Fruit fly (Drosophila melanogaster) whole organism, embryonic: ENCODE results near the gene CG8097.

ENCODE experiments used
- ATbp ChIP-seq: fragments of 200-800 bp; sonication (Bioruptor generic); optimal IDR thresholded peaks from 2 replicates; lab custom pipeline; 2017; ENCODE audit warnings: missing biosample characterization, mild to moderate bottlenecking, missing genetic modification characterization, missing genetic modification reagents
- Adf1 ChIP-seq: fragments of 200-800 bp; sonication (Bioruptor generic); IDR thresholded peaks from 2 replicates; pipeline ENCODE4 v1.3.6; 2022; ENCODE audit warnings: missing biosample characterization, missing genetic modification characterization
- Bteb2 ChIP-seq: fragments of 200-800 bp; sonication (Bioruptor generic); optimal IDR thresholded peaks from 2 replicates; lab custom pipeline; 2016; ENCODE audit warnings: missing biosample characterization, missing genetic modification characterization
- CG10274 ChIP-seq: fragments of 200-800 bp; sonication (Bioruptor generic); optimal IDR thresholded peaks from 3 replicates; lab custom pipeline; 2017; ENCODE audit warnings: missing biosample characterization, mild to moderate bottlenecking, missing genetic modification characterization
- CG10462 ChIP-seq: fragments of 200-800 bp; sonication (Bioruptor generic); optimal IDR thresholded peaks from 2 replicates; lab custom pipeline; 2016; ENCODE audit warnings: missing biosample characterization, missing genetic modification characterization
- CG10959 ChIP-seq: fragments of 200-800 bp; sonication (Bioruptor generic); IDR thresholded peaks from 2 replicates; pipeline ENCODE4 v1.3.6; 2022; ENCODE audit warnings: missing biosample characterization, missing genetic modification characterization
- CG10979 ChIP-seq: fragments of 200-800 bp; sonication (Bioruptor generic); optimal IDR thresholded peaks from 2 replicates; lab custom pipeline; 2018; ENCODE audit warnings: missing biosample characterization, mild to moderate bottlenecking, missing genetic modification characterization, moderate library complexity
- CG15269 ChIP-seq: fragments of 200-800 bp; sonication (Bioruptor generic); optimal IDR thresholded peaks from 2 replicates; lab custom pipeline; 2018; ENCODE audit warnings: missing biosample characterization, mild to moderate bottlenecking, missing genetic modification characterization, moderate library complexity
- CG15696 ChIP-seq: fragments of 200-800 bp; sonication (Bioruptor generic); optimal IDR thresholded peaks from 2 replicates; lab custom pipeline; 2019; ENCODE audit warnings: missing biosample characterization, mild to moderate bottlenecking, missing genetic modification characterization, moderate library complexity
- CG1603 ChIP-seq: fragments of 200-800 bp; sonication (Bioruptor generic); optimal IDR thresholded peaks from 2 replicates; lab custom pipeline; 2019; ENCODE audit warnings: missing biosample characterization, mild to moderate bottlenecking, missing genetic modification characterization, moderate library complexity
- CG16779 ChIP-seq: fragments of 200-800 bp; sonication (Bioruptor generic); IDR thresholded peaks from 2 replicates; pipeline ENCODE4 v1.3.6; 2022; ENCODE audit warnings: missing biosample characterization, missing genetic modification characterization
- CG17829 ChIP-seq: fragments of 200-800 bp; optimal IDR thresholded peaks from 2 replicates; lab custom pipeline; 2019; ENCODE audit warnings: missing biosample characterization, mild to moderate bottlenecking, missing genetic modification characterization, moderate library complexity
- CG17912 ChIP-seq: fragments of 200-800 bp; sonication (Bioruptor generic); optimal IDR thresholded peaks from 2 replicates; lab custom pipeline; 2018; ENCODE audit warnings: missing biosample characterization, mild to moderate bottlenecking, missing genetic modification characterization
- CG3407 ChIP-seq: fragments of 200-800 bp; sonication (Bioruptor generic); optimal IDR thresholded peaks from 2 replicates; lab custom pipeline; 2018; ENCODE audit warnings: missing biosample characterization, mild to moderate bottlenecking, missing genetic modification characterization
- CG3838 ChIP-seq: fragments of 200-800 bp; sonication (Bioruptor generic); optimal IDR thresholded peaks from 3 replicates; lab custom pipeline; 2016; ENCODE audit warnings: missing biosample characterization, missing genetic modification characterization
- CG4617 ChIP-seq: fragments of 200-800 bp; sonication (Bioruptor generic); optimal IDR thresholded peaks from 3 replicates; lab custom pipeline; 2016; ENCODE audit warnings: missing biosample characterization, missing genetic modification characterization, borderline replicate concordance
- CG6683 ChIP-seq: fragments of 200-800 bp; sonication (Bioruptor generic); optimal IDR thresholded peaks from 2 replicates; lab custom pipeline; 2017; ENCODE audit warnings: missing biosample characterization, mild to moderate bottlenecking, missing genetic modification characterization, missing genetic modification reagents
- CG7786 ChIP-seq: fragments of 200-800 bp; sonication (Bioruptor generic); optimal IDR thresholded peaks from 2 replicates; lab custom pipeline; 2016; ENCODE audit warnings: missing biosample characterization, missing genetic modification characterization
- CG8281 ChIP-seq: fragments of 200-800 bp; sonication (Bioruptor generic); optimal IDR thresholded peaks from 2 replicates; lab custom pipeline; 2018; ENCODE audit warnings: missing biosample characterization, mild to moderate bottlenecking, missing genetic modification characterization, moderate library complexity
- Deaf1 ChIP-seq: fragments of 200-800 bp; optimal IDR thresholded peaks from 3 replicates; lab custom pipeline; 2019; ENCODE audit warnings: missing biosample characterization, mild to moderate bottlenecking, missing genetic modification characterization, moderate library complexity
- Dp ChIP-seq: fragments of 200-800 bp; sonication (Bioruptor generic); optimal IDR thresholded peaks from 2 replicates; lab custom pipeline; 2018; ENCODE audit warnings: missing biosample characterization, mild to moderate bottlenecking, missing genetic modification characterization, moderate library complexity
- Ets97D ChIP-seq: fragments of 200-800 bp; sonication (Bioruptor generic); optimal IDR thresholded peaks from 3 replicates; lab custom pipeline; 2016; ENCODE audit warnings: missing biosample characterization, missing genetic modification characterization
- Hr51 ChIP-seq, 2 experiments: fragments of 200-800 bp; sonication (Bioruptor generic); optimal IDR thresholded peaks; 2 replicates in 1 of 2; 3 replicates in 1 of 2; lab custom pipeline; 2016 to 2018; ENCODE audit warnings: missing biosample characterization in 2 of 2, missing genetic modification characterization in 2 of 2, mild to moderate bottlenecking in 1 of 2, moderate library complexity in 1 of 2
- NC2α ChIP-seq: fragments of 200-800 bp; sonication (Bioruptor generic); optimal IDR thresholded peaks from 2 replicates; lab custom pipeline; 2016; ENCODE audit warnings: missing biosample characterization, missing genetic modification characterization
- TFAM ChIP-seq: fragments of 200-800 bp; sonication (Bioruptor generic); optimal IDR thresholded peaks from 2 replicates; lab custom pipeline; 2017; ENCODE audit warnings: missing biosample characterization, missing genetic modification characterization, inconsistent platforms
- Trl ChIP-seq, 3 experiments: fragments of >200 bp in 2 of 3; fragments of 200-800 bp in 1 of 3; sonication (Bioruptor generic) in 1 of 3; optimal IDR thresholded peaks; 2 replicates in 1 of 3; 3 replicates in 2 of 3; lab custom pipeline; 2016 to 2017; ENCODE audit warnings: missing biosample characterization in 1 of 3, missing genetic modification characterization in 1 of 3
- Xrp1 ChIP-seq: fragments of 200-800 bp; sonication (Bioruptor generic); IDR thresholded peaks from 2 replicates; pipeline ENCODE4 v1.3.6; 2022; ENCODE audit warnings: missing biosample characterization, missing genetic modification characterization
- aop ChIP-seq: fragments of 200-800 bp; sonication (Bioruptor generic); IDR thresholded peaks from 2 replicates; pipeline ENCODE4 v1.3.6; 2022; ENCODE audit warnings: missing biosample characterization, missing genetic modification characterization
- ato ChIP-seq: fragments of 200-800 bp; sonication (Bioruptor generic); IDR thresholded peaks from 2 replicates; pipeline ENCODE4 v1.3.6; 2022; ENCODE audit warnings: missing biosample characterization, missing genetic modification characterization; ENCODE audit not compliant: partially characterized antibody
- az2 ChIP-seq: fragments of 200-800 bp; sonication (Bioruptor generic); optimal IDR thresholded peaks from 3 replicates; lab custom pipeline; 2016; ENCODE audit warnings: missing biosample characterization, missing genetic modification characterization
- crc ChIP-seq: fragments of 200-800 bp; sonication (Bioruptor generic); optimal IDR thresholded peaks from 2 replicates; lab custom pipeline; 2016; ENCODE audit warnings: missing biosample characterization, missing genetic modification characterization
- crp ChIP-seq, 2 experiments: fragments of 200-800 bp; sonication (Bioruptor generic); optimal IDR thresholded peaks; 2 replicates in 1 of 2; 3 replicates in 1 of 2; lab custom pipeline; 2017; ENCODE audit warnings: missing biosample characterization in 2 of 2, missing genetic modification characterization in 2 of 2, mild to moderate bottlenecking in 1 of 2, moderate library complexity in 1 of 2
- en ChIP-seq: fragments of 200-800 bp; sonication (Bioruptor generic); optimal IDR thresholded peaks from 2 replicates; lab custom pipeline; 2016; ENCODE audit warnings: missing biosample characterization, missing genetic modification characterization
- gcm ChIP-seq: fragments of 200-800 bp; sonication (Bioruptor generic); optimal IDR thresholded peaks from 2 replicates; lab custom pipeline; 2019; ENCODE audit warnings: missing biosample characterization, mild to moderate bottlenecking, missing genetic modification characterization, moderate library complexity
- grn ChIP-seq: fragments of 200-800 bp; sonication (Bioruptor generic); optimal IDR thresholded peaks from 3 replicates; lab custom pipeline; 2017; ENCODE audit warnings: missing biosample characterization, missing genetic modification characterization
- hkb ChIP-seq, 2 experiments: fragments of 200-800 bp in 1 of 2; fragments of >200 bp in 1 of 2; sonication (Bioruptor generic) in 1 of 2; IDR thresholded peaks in 1 of 2; optimal IDR thresholded peaks in 1 of 2; 2 replicates each; pipeline versions ENCODE4 v1.3.6 to Lab custom; 2017 to 2022; ENCODE audit warnings: missing biosample characterization in 1 of 2, missing genetic modification characterization in 1 of 2
- kah ChIP-seq: fragments of 200-800 bp; sonication (Bioruptor generic); optimal IDR thresholded peaks from 2 replicates; lab custom pipeline; 2018; ENCODE audit warnings: missing biosample characterization, mild to moderate bottlenecking, missing genetic modification characterization
- lilli ChIP-seq: fragments of 200-800 bp; sonication (Bioruptor generic); optimal IDR thresholded peaks from 3 replicates; lab custom pipeline; 2016; ENCODE audit warnings: missing biosample characterization, missing genetic modification characterization
- lov ChIP-seq, 2 experiments: fragments of 200-800 bp in 1 of 2; fragments of >200 bp in 1 of 2; sonication (Bioruptor generic) in 1 of 2; IDR thresholded peaks in 1 of 2; optimal IDR thresholded peaks in 1 of 2; 2 replicates in 1 of 2; 3 replicates in 1 of 2; pipeline versions ENCODE4 v1.3.6 to Lab custom; 2017 to 2022; ENCODE audit warnings: missing biosample characterization in 1 of 2, missing genetic modification characterization in 1 of 2
- nerfin-2 ChIP-seq: fragments of 200-800 bp; sonication (Bioruptor generic); IDR thresholded peaks from 2 replicates; pipeline ENCODE4 v1.3.6; 2022; ENCODE audit warnings: missing biosample characterization, missing genetic modification characterization; ENCODE audit not compliant: partially characterized antibody
- nmo ChIP-seq: fragments of 200-800 bp; sonication (Bioruptor generic); optimal IDR thresholded peaks from 2 replicates; lab custom pipeline; 2018; ENCODE audit warnings: missing biosample characterization, mild to moderate bottlenecking, missing genetic modification characterization, moderate library complexity
- p53 ChIP-seq: fragments of 200-800 bp; sonication (Bioruptor generic); optimal IDR thresholded peaks from 2 replicates; lab custom pipeline; 2016; ENCODE audit warnings: missing biosample characterization, missing genetic modification characterization
- prd ChIP-seq, 3 experiments: fragments of >200 bp in 2 of 3; fragments of 200-800 bp in 1 of 3; sonication (Bioruptor generic) in 1 of 3; optimal IDR thresholded peaks in 2 of 3; IDR thresholded peaks in 1 of 3; 2 replicates in 2 of 3; 3 replicates in 1 of 3; pipeline versions ENCODE4 v1.3.6 to Lab custom; 2017 to 2022; ENCODE audit warnings: missing biosample characterization in 1 of 3, missing genetic modification characterization in 1 of 3
- slbo ChIP-seq: fragments of 200-800 bp; sonication (Bioruptor generic); IDR thresholded peaks from 2 replicates; pipeline ENCODE4 v1.3.6; 2022; ENCODE audit warnings: missing biosample characterization, missing genetic modification characterization
- ssp ChIP-seq: fragments of 200-800 bp; sonication (Bioruptor generic); IDR thresholded peaks from 2 replicates; pipeline ENCODE4 v1.3.6; 2022; ENCODE audit warnings: missing biosample characterization, missing genetic modification characterization
- usp ChIP-seq: fragments of >200 bp; optimal IDR thresholded peaks from 2 replicates; lab custom pipeline; 2017; ENCODE audit warnings: missing biosample characterization, missing genetic modification characterization
- wor ChIP-seq: fragments of 200-800 bp; sonication (Bioruptor generic); IDR thresholded peaks from 2 replicates; pipeline ENCODE4 v1.3.6; 2022; ENCODE audit warnings: missing biosample characterization, missing genetic modification characterization
- zen2 ChIP-seq: fragments of 200-800 bp; sonication (Bioruptor generic); IDR thresholded peaks from 3 replicates; pipeline ENCODE4 v1.3.6; 2022; ENCODE audit warnings: missing biosample characterization, missing genetic modification characterization; ENCODE audit not compliant: partially characterized antibody
- zfh2 ChIP-seq: fragments of 200-800 bp; sonication (Bioruptor generic); optimal IDR thresholded peaks from 2 replicates; lab custom pipeline; 2016; ENCODE audit warnings: missing biosample characterization, missing genetic modification characterization

Gene CG8097

dm6 chrX:15578043-15578442 lies 4.9 kb upstream of the CG8097 start, which contains the start of the genes cerv and CG7872 (continued):
- TF ChIP-seq az2 (GFP tag; lab: Kevin White, UChicago) (no peak), Trl (optimal IDR thresholded peaks at IDR 0.05; lab: Kevin White, UChicago) (no peak), Trl (GFP tag; optimal IDR thresholded peaks at IDR 0.05; lab: Kevin White, UChicago) (no peak), aop (no peak), Xrp1 (no peak), zen2 (GFP tag; lab: Robert Waterston, UW) (peak; percentile 52; the same call in 2 of the 3 replicates), gcm (GFP tag; lab: Kevin White, UChicago) (no peak), Adf1 (GFP tag; lab: Robert Waterston, UW) (no peak; the same call in 1 of the 2 replicates), en (GFP tag; lab: Kevin White, UChicago) (no peak), CG10462 (GFP tag; lab: Kevin White, UChicago) (no peak), CG3407 (no peak), hkb (optimal IDR thresholded peaks at IDR 0.05; lab: Kevin White, UChicago) (no peak), hkb (GFP tag; IDR thresholded peaks at IDR 0.05; lab: Robert Waterston, UW) (no peak), CG10959 (GFP tag; lab: Robert Waterston, UW) (no peak), CG6683 (GFP tag; lab: Kevin White, UChicago) (no peak), p53 (GFP tag; lab: Kevin White, UChicago) (no peak), NC2α (no peak), lilli (GFP tag; lab: Kevin White, UChicago) (no peak), CG1603 (tag; lab: Kevin White, UChicago) (peak; percentile 58), TFAM (GFP tag; lab: Kevin White, UChicago) (no peak), crp (GFP tag; optimal IDR thresholded peaks at IDR 0.05; lab: Kevin White, UChicago) (peak in 1 of 2 experiments; percentile 45), lov (optimal IDR thresholded peaks at IDR 0.05; lab: Kevin White, UChicago) (no peak), lov (GFP tag; IDR thresholded peaks at IDR 0.05; lab: Robert Waterston, UW) (no peak), CG15696 (no peak), usp (GFP tag; lab: Kevin White, UChicago) (no peak), wor (GFP tag; lab: Robert Waterston, UW) (no peak), ato (GFP tag; lab: Robert Waterston, UW) (no peak), CG10274 (GFP tag; lab: Kevin White, UChicago) (no peak), Deaf1 (peak; percentile 13), CG3838 (GFP tag; lab: Kevin White, UChicago) (no peak), CG17829 (tag; lab: Kevin White, UChicago) (peak; percentile 39), zfh2 (GFP tag; lab: Kevin White, UChicago) (no peak), prd (optimal IDR thresholded peaks at IDR 0.05; lab: Kevin White, UChicago) (no peak), prd (GFP tag; IDR thresholded peaks at IDR 0.05; lab: Robert Waterston, UW) (no peak), slbo (peak; percentile 35; the same call in 1 of the 2 replicates), nmo (GFP tag; lab: Kevin White, UChicago) (peak; percentile 1), CG17912 (GFP tag; lab: Kevin White, UChicago) (no peak), CG15269 (no peak), crc (GFP tag; lab: Kevin White, UChicago) (no peak), CG10979 (tag; lab: Kevin White, UChicago) (no peak), CG7786 (GFP tag; lab: Kevin White, UChicago) (no peak), Hr51 (GFP tag; optimal IDR thresholded peaks at IDR 0.05; lab: Kevin White, UChicago) (no peak), grn (GFP tag; lab: Kevin White, UChicago) (no peak), kah (peak; percentile 31), CG16779 (GFP tag; lab: Robert Waterston, UW) (no peak), Bteb2 (GFP tag; lab: Kevin White, UChicago) (no peak), CG4617 (peak; percentile 20), nerfin-2 (GFP tag; lab: Robert Waterston, UW) (peak; percentile 67), CG8281 (no peak), Dp (GFP tag; lab: Kevin White, UChicago) (peak; percentile 44), ssp (GFP tag; lab: Robert Waterston, UW) (no peak), ATbp (no peak), Ets97D (GFP tag; lab: Kevin White, UChicago) (peak; percentile 41)
